Worm (Caenorhabditis elegans): ENCODE measurements around the gene T26C11.8.
A peak's percentile ranks its signal among the peaks of the same experiment; 100 is the strongest.

T26C11.8 gene

DNA sequence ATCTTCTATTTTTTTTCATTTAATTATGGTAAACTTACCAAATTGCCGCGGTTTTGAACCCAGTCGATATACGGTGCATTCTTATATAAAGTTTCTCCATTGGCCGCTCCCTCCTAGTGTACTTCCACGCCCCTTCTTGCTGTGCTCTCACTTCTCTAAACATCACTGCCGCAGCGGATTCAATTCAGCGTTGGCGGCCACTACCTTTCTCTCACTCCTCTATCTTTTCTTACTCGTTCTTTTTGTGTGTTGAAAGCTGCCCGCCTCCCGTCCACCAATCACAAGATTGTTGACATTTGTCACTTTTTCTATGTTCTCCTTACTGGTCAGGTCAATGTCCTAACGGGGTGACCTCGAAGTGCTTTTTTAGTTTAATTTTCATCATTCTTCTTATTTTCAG, 10.5 kb downstream of the T26C11.8 start:
- peak in 1 of 2 experiments; percentile 81 for TF ChIP-seq lsy-2 (tag; optimal IDR thresholded peaks at IDR 0.05)
- TF ChIP-seq nhr-85 (tag) = no peak
- no peak for TF ChIP-seq pqm-1 (tag; optimal IDR thresholded peaks at IDR 0.05)
- TF ChIP-seq snu-23 (GFP tag; optimal IDR thresholded peaks at IDR 0.05) = no peak
- TF ChIP-seq grh-1 (GFP tag; IDR thresholded peaks at IDR 0.05) = no peak
- TF ChIP-seq lin-14 (GFP tag; optimal IDR thresholded peaks at IDR 0.05) = peak; percentile 30
- TF ChIP-seq lir-3 (tag; optimal IDR thresholded peaks at IDR 0.05; ENCODE audit: poor library complexity) = no peak
- TF ChIP-seq skn-1 (tag; optimal IDR thresholded peaks at IDR 0.05) = peak; percentile 29
- no peak for TF ChIP-seq ama-1 (optimal IDR thresholded peaks at IDR 0.05)
- no peak for TF ChIP-seq ceh-88 (GFP tag; IDR thresholded peaks at IDR 0.05)
- TF ChIP-seq mab-9 (GFP tag; IDR thresholded peaks at IDR 0.05) = no peak
- TF ChIP-seq hlh-17 (GFP tag; optimal IDR thresholded peaks at IDR 0.05; ENCODE audit: borderline replicate concordance) = no peak
- peak; percentile 11 for TF ChIP-seq rnt-1 (tag; optimal IDR thresholded peaks at IDR 0.05)
- no peak for TF ChIP-seq fkh-10 (GFP tag; optimal IDR thresholded peaks at IDR 0.05)
- TF ChIP-seq xbp-1 (tag; optimal IDR thresholded peaks at IDR 0.05) = peak; percentile 26
- no peak for TF ChIP-seq C04F5.9 (tag; optimal IDR thresholded peaks at IDR 0.05)

DNA sequence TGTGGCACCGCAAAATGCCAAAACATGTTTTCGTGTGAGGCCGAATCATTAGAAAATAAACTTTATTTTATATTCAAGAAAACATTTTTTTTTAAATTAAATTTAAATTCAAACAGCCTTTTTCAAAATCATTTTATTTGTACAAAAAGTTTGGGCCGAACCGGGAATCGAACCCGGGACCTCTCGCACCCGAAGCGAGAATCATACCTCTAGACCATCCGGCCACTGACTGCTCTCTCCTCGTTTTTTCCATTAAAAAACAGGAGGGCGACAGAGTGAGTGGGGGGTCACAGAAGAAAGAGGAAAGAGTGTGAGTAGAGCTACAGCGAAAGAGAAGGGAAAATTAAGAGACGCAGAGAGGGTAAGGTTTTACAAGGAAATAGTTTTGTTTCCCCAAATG, 20.1 kb downstream of the T26C11.8 start:
- no peak for TF ChIP-seq fos-1 (tag; optimal IDR thresholded peaks at IDR 0.05)
- peak; percentile 79 for TF ChIP-seq nhr-47 (tag; optimal IDR thresholded peaks at IDR 0.05)
- TF ChIP-seq ceh-63 (GFP tag; optimal IDR thresholded peaks at IDR 0.05) = no peak
- TF ChIP-seq elt-2 (tag; optimal IDR thresholded peaks at IDR 0.05) = no peak
- no peak for TF ChIP-seq nhr-12 (tag; optimal IDR thresholded peaks at IDR 0.05)
- TF ChIP-seq nhr-19 (GFP tag; conservative IDR thresholded peaks at IDR 0.05) = peak; percentile 78
- peak; percentile 7 for TF ChIP-seq nhr-77 (tag; optimal IDR thresholded peaks at IDR 0.05)
- peak in 1 of 2 experiments; percentile 37 for TF ChIP-seq mdl-1 (tag; optimal IDR thresholded peaks at IDR 0.05)
- peak; percentile 24 to 31 for TF ChIP-seq efl-1 (optimal IDR thresholded peaks at IDR 0.05)
- TF ChIP-seq efl-1 (GFP tag; optimal IDR thresholded peaks at IDR 0.05 in 1 of 2) = peak in 1 of 2 experiments; percentile 94
- TF ChIP-seq zip-4 (GFP tag; optimal IDR thresholded peaks at IDR 0.05) = no peak
- TF ChIP-seq tlp-1 (tag; optimal IDR thresholded peaks at IDR 0.05) = no peak
- TF ChIP-seq egl-13 (tag; optimal IDR thresholded peaks at IDR 0.05) = peak; percentile 36
- no peak for TF ChIP-seq aly-2 (tag; optimal IDR thresholded peaks at IDR 0.05)
- TF ChIP-seq elt-3 (tag; optimal IDR thresholded peaks at IDR 0.05) = no peak
- TF ChIP-seq rnt-1 (tag; optimal IDR thresholded peaks at IDR 0.05) = peak; percentile 80
- TF ChIP-seq swsn-7 (tag; optimal IDR thresholded peaks at IDR 0.05) = peak; percentile 65
- peak in 1 of 2 experiments; percentile 66 for TF ChIP-seq lin-35 (GFP tag; optimal IDR thresholded peaks at IDR 0.05)
- no peak for TF ChIP-seq nhr-237 (tag; optimal IDR thresholded peaks at IDR 0.05)
- TF ChIP-seq unc-86 (tag; optimal IDR thresholded peaks at IDR 0.05) = peak; percentile 31
- TF ChIP-seq alr-1 (tag; optimal IDR thresholded peaks at IDR 0.05; ENCODE audit: borderline replicate concordance) = no peak
- peak; percentile 73 for TF ChIP-seq nhr-90 (tag; optimal IDR thresholded peaks at IDR 0.05; ENCODE audit: poor library complexity)
- TF ChIP-seq lsy-2 (tag; optimal IDR thresholded peaks at IDR 0.05) = peak; percentile 55 to 59
- peak; percentile 87 for TF ChIP-seq snu-23 (GFP tag; optimal IDR thresholded peaks at IDR 0.05)
- peak; percentile 75 for TF ChIP-seq mep-1 (tag; optimal IDR thresholded peaks at IDR 0.05)
- peak; percentile 25 for TF ChIP-seq sox-4 (tag; optimal IDR thresholded peaks at IDR 0.05)
- peak; percentile 66 for TF ChIP-seq nhr-20 (tag; optimal IDR thresholded peaks at IDR 0.05)
- TF ChIP-seq nhr-76 (tag; optimal IDR thresholded peaks at IDR 0.05) = no peak
- TF ChIP-seq ztf-11 (tag; optimal IDR thresholded peaks at IDR 0.05) = peak in 1 of 2 experiments; percentile 29
- 0 out of 2 replicates have a peak, but pooled peaks have one; percentile 32 for TF ChIP-seq mab-9 (GFP tag; IDR thresholded peaks at IDR 0.05)
- peak; percentile 55 for TF ChIP-seq C16A3.4 (tag; optimal IDR thresholded peaks at IDR 0.05)
- TF ChIP-seq zag-1 (tag; optimal IDR thresholded peaks at IDR 0.05) = no peak
- no peak for TF ChIP-seq unc-30 (tag; optimal IDR thresholded peaks at IDR 0.05)
- no peak for TF ChIP-seq sptf-1 (tag; optimal IDR thresholded peaks at IDR 0.05)
- TF ChIP-seq vab-15 (tag; optimal IDR thresholded peaks at IDR 0.05) = no peak
- TF ChIP-seq lir-3 (tag; optimal IDR thresholded peaks at IDR 0.05; ENCODE audit: poor library complexity) = peak; percentile 46
- TF ChIP-seq skn-1 (tag; optimal IDR thresholded peaks at IDR 0.05) = peak; percentile 92
- no peak for TF ChIP-seq C34B4.2 (tag; optimal IDR thresholded peaks at IDR 0.05)
- peak; percentile 31 for TF ChIP-seq lin-39 (tag; optimal IDR thresholded peaks at IDR 0.05)
- TF ChIP-seq xbp-1 (tag; optimal IDR thresholded peaks at IDR 0.05) = peak; percentile 56
- peak; percentile 48 for TF ChIP-seq irx-1 (tag; optimal IDR thresholded peaks at IDR 0.05)
- no peak for TF ChIP-seq aha-1 (tag; optimal IDR thresholded peaks at IDR 0.05)
- peak; percentile 46 for TF ChIP-seq lin-13 (GFP tag; optimal IDR thresholded peaks at IDR 0.05)
